Worm (Caenorhabditis elegans): ENCODE measurements around the gene cdgs-1.

DNA sequence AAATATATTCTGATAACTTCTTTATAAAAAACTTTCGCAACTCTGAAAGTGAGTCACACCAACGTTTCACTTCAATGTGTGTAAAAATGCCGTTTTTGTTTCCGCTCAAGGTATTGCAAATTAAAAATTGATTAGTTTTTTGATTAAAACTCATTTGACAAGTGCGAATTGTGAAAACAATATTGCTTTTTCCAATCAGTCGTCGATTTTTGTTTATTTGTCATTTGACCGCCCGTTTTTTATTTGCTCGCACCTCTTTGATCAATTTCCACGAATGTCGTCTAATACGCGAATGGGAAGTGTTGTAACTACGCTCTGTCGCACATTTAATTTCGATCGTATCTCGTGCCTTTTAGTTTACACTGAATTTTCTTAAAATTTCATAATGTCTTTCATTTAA, 14.6 kb upstream of the cdgs-1 start, which contains the start of gene mvb-12:
- TF ChIP-seq nhr-11 (tag; optimal IDR thresholded peaks at IDR 0.05) (no peak), ama-1 (optimal IDR thresholded peaks at IDR 0.05) (no peak), arid-1 (GFP tag; conservative IDR thresholded peaks at IDR 0.05) (no peak), nhr-25 (tag; optimal IDR thresholded peaks at IDR 0.05; ENCODE audit: borderline replicate concordance, insufficient read depth) (no peak), Y5F2A.4 (GFP tag; optimal IDR thresholded peaks at IDR 0.05) (no peak), unc-62 (GFP tag; optimal IDR thresholded peaks at IDR 0.05 in 1 of 2) (no peak), unc-62 (tag; optimal IDR thresholded peaks at IDR 0.05) (no peak), aly-2 (tag; optimal IDR thresholded peaks at IDR 0.05) (no peak), pqm-1 (tag; optimal IDR thresholded peaks at IDR 0.05) (peak; percentile 4), T20F7.1 (GFP tag; optimal IDR thresholded peaks at IDR 0.05) (no peak), nhr-237 (tag; optimal IDR thresholded peaks at IDR 0.05) (no peak)

Measured in whole organism, L4 larva.